Fruit fly (Drosophila melanogaster): Measurements from ENCODE around the gene hth.

The hth gene

DNA sequence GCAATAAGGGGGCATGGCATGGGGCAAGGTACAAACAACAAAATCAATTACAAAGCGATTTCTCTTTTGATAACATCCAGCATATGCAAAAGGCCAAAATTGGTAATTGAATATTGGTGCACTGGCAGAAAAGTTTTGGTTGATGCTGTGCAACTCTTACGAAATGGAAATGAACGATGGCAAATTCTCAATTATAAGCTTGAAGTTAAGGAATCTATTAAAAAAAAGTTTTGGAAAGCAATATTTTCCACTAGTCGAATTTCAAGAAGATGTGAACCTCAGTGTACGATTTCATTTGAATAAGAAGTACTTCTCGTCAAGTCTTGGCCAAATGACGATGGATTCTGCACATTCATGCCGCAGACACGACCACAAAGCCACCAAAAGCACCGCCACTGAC lies 16.6 kb upstream of the hth start (continued):
- TF ChIP-seq pan (optimal IDR thresholded peaks at IDR 0.05), result no peak
- TF ChIP-seq pan (GFP tag; optimal IDR thresholded peaks at IDR 0.05 in 1 of 2, IDR thresholded peaks at IDR 0.05 in 1 of 2), result peak in 1 of 2 experiments; percentile 52
- no peak for TF ChIP-seq Gsc (GFP tag; IDR thresholded peaks at IDR 0.05)
- peak; percentile 4 for TF ChIP-seq ind (GFP tag; optimal IDR thresholded peaks at IDR 0.05)
- peak; percentile 9 for TF ChIP-seq pnt (GFP tag; optimal IDR thresholded peaks at IDR 0.05)
- no peak for TF ChIP-seq odd (GFP tag; optimal IDR thresholded peaks at IDR 0.05)
- TF ChIP-seq croc (GFP tag; conservative IDR thresholded peaks at IDR 0.05), result no peak
- TF ChIP-seq Dref (GFP tag; IDR thresholded peaks at IDR 0.05), result no peak
- TF ChIP-seq CG8478 (optimal IDR thresholded peaks at IDR 0.05), result no peak
- TF ChIP-seq Spps (tag; optimal IDR thresholded peaks at IDR 0.05), result peak; percentile 25
- no peak for TF ChIP-seq Opbp (GFP tag; IDR thresholded peaks at IDR 0.05; ENCODE audit: partially characterized antibody)
- TF ChIP-seq peb (GFP tag; IDR thresholded peaks at IDR 0.05), result no peak
- TF ChIP-seq ftz-f1 (GFP tag; optimal IDR thresholded peaks at IDR 0.05), result no peak
- no peak for TF ChIP-seq bowl (GFP tag; IDR thresholded peaks at IDR 0.05)
- TF ChIP-seq CG10654 (GFP tag; optimal IDR thresholded peaks at IDR 0.05), result no peak
- TF ChIP-seq Atf6 (GFP tag; IDR thresholded peaks at IDR 0.05), result peak; percentile 28; the same call in 1 of the 2 replicates
- no peak for TF ChIP-seq B-H1 (GFP tag; IDR thresholded peaks at IDR 0.05)
- TF ChIP-seq ewg (GFP tag; optimal IDR thresholded peaks at IDR 0.05), result no peak
- TF ChIP-seq usp (GFP tag; optimal IDR thresholded peaks at IDR 0.05), result no peak
- TF ChIP-seq psq (GFP tag; optimal IDR thresholded peaks at IDR 0.05), result no peak
- TF ChIP-seq btn (GFP tag; optimal IDR thresholded peaks at IDR 0.05), result no peak
- TF ChIP-seq YL-1 (GFP tag; optimal IDR thresholded peaks at IDR 0.05), result no peak
- no peak for TF ChIP-seq MESR4 (GFP tag; optimal IDR thresholded peaks at IDR 0.05)
- no peak for TF ChIP-seq Lhr (GFP tag; optimal IDR thresholded peaks at IDR 0.05)
- peak; percentile 27 for TF ChIP-seq Side (GFP tag; optimal IDR thresholded peaks at IDR 0.05)
- TF ChIP-seq CG15696 (tag; optimal IDR thresholded peaks at IDR 0.05), result no peak
- TF ChIP-seq Lim3 (GFP tag; IDR thresholded peaks at IDR 0.05), result no peak
- no peak for TF ChIP-seq CG1647 (GFP tag; optimal IDR thresholded peaks at IDR 0.05)
- TF ChIP-seq CG3065 (GFP tag; optimal IDR thresholded peaks at IDR 0.05), result no peak
- TF ChIP-seq CG3407 (GFP tag; optimal IDR thresholded peaks at IDR 0.05), result no peak
- TF ChIP-seq gce (GFP tag; IDR thresholded peaks at IDR 0.05), result no peak
- TF ChIP-seq CG8388 (GFP tag; optimal IDR thresholded peaks at IDR 0.05), result peak; percentile 26
- no peak for TF ChIP-seq slp2 (GFP tag; optimal IDR thresholded peaks at IDR 0.05)
- no peak for TF ChIP-seq Dip3 (GFP tag; optimal IDR thresholded peaks at IDR 0.05)
- no peak for TF ChIP-seq ac (GFP tag; optimal IDR thresholded peaks at IDR 0.05)
- TF ChIP-seq CG12769 (tag; optimal IDR thresholded peaks at IDR 0.05), result no peak
- TF ChIP-seq zfh1 (GFP tag; IDR thresholded peaks at IDR 0.05), result peak; percentile 66; the same call in 2 of the 3 replicates
- TF ChIP-seq Adf1 (GFP tag; IDR thresholded peaks at IDR 0.05), result no peak
- no peak for TF ChIP-seq z (GFP tag; IDR thresholded peaks at IDR 0.05)
- no peak for TF ChIP-seq hb (GFP tag; IDR thresholded peaks at IDR 0.05; ENCODE audit: partially characterized antibody)
- no peak for TF ChIP-seq CG13287 (GFP tag; IDR thresholded peaks at IDR 0.05; ENCODE audit: partially characterized antibody)
- TF ChIP-seq H15 (GFP tag; IDR thresholded peaks at IDR 0.05), result 0 out of 3 replicates have a peak, but pooled peaks have one; percentile 19
- TF ChIP-seq CG10321 (GFP tag; IDR thresholded peaks at IDR 0.05), result no peak
- TF ChIP-seq CG13296 (GFP tag; optimal IDR thresholded peaks at IDR 0.05), result no peak
- TF ChIP-seq CG34376 (GFP tag; optimal IDR thresholded peaks at IDR 0.05), result no peak
- TF ChIP-seq GATAe (GFP tag; conservative IDR thresholded peaks at IDR 0.05), result no peak
- TF ChIP-seq prd (optimal IDR thresholded peaks at IDR 0.05), result no peak
- peak; percentile 58 for TF ChIP-seq prd (GFP tag; IDR thresholded peaks at IDR 0.05)
- no peak for TF ChIP-seq tgo (GFP tag; IDR thresholded peaks at IDR 0.05)
- TF ChIP-seq Bteb2 (GFP tag; optimal IDR thresholded peaks at IDR 0.05), result no peak
- TF ChIP-seq CG12744 (GFP tag; optimal IDR thresholded peaks at IDR 0.05), result no peak
- no peak for TF ChIP-seq toy (GFP tag; IDR thresholded peaks at IDR 0.05)
- TF ChIP-seq grn (GFP tag; optimal IDR thresholded peaks at IDR 0.05), result no peak
- TF ChIP-seq CG10431 (GFP tag; optimal IDR thresholded peaks at IDR 0.05), result no peak

Measured in whole organism, embryonic.